Worm (Caenorhabditis elegans) whole organism, young adult: Measurements from ENCODE around the gene ssup-72.
"Not testable (repeated sequence)": the region's sequence is repeated elsewhere in the genome, so short reads cannot be mapped to it uniquely, and the experiment has no call there.

ENCODE experiments used
- C06A6.2 ChIP-seq: fragments of 200-800 bp; sonication (Bioruptor generic); conservative IDR thresholded peaks from 2 replicates; pipeline ENCODE4 v1.3.6; 2022; ENCODE audit warnings: missing genetic modification characterization, missing compliant biosample characterization
- D2030.7 ChIP-seq: fragments of 200-800 bp; sonication (Bioruptor generic); IDR thresholded peaks from 2 replicates; pipeline ENCODE4 v1.3.6; 2022; ENCODE audit warnings: missing genetic modification reagents, missing genetic modification characterization, missing compliant biosample characterization
- F22D6.2 ChIP-seq: sonication (generic microtip); optimal IDR thresholded peaks from 2 replicates; lab custom pipeline; 2016; ENCODE audit warnings: mild to moderate bottlenecking, missing genetic modification characterization, missing compliant biosample characterization
- F37B4.10 ChIP-seq: fragments of 200-800 bp; sonication (Bioruptor generic); IDR thresholded peaks from 2 replicates; pipeline ENCODE4 v1.3.6; 2022; ENCODE audit warnings: missing genetic modification characterization, missing compliant biosample characterization
- F52B5.7 ChIP-seq: sonication (generic microtip); optimal IDR thresholded peaks from 2 replicates; lab custom pipeline; 2016; ENCODE audit warnings: mild to moderate bottlenecking, missing genetic modification characterization, missing compliant biosample characterization
- F55B11.4 ChIP-seq: sonication (generic microtip); optimal IDR thresholded peaks from 2 replicates; lab custom pipeline; 2016; ENCODE audit warnings: missing compliant biosample characterization, missing genetic modification characterization, borderline replicate concordance; ENCODE audit not compliant: insufficient read depth
- T07F8.4 ChIP-seq: sonication (generic microtip); optimal IDR thresholded peaks from 2 replicates; lab custom pipeline; 2016; ENCODE audit warnings: mild to moderate bottlenecking, missing genetic modification characterization, moderate library complexity, missing compliant biosample characterization
- Y53G8AR.9 ChIP-seq: fragments of 200-800 bp; sonication (Bioruptor generic); conservative IDR thresholded peaks from 2 replicates; pipeline ENCODE4 v1.3.6; 2022; ENCODE audit warnings: missing genetic modification reagents, missing genetic modification characterization, missing compliant biosample characterization
- Y56A3A.18 ChIP-seq: fragments of 200-800 bp; sonication (Bioruptor generic); IDR thresholded peaks from 2 replicates; pipeline ENCODE4 v1.3.6; 2022; ENCODE audit warnings: missing genetic modification reagents, missing genetic modification characterization, missing compliant biosample characterization
- Y67H2A.10 ChIP-seq: fragments of 200-800 bp; sonication (Bioruptor generic); conservative IDR thresholded peaks from 2 replicates; pipeline ENCODE4 v1.3.6; 2022; ENCODE audit warnings: missing genetic modification reagents, missing genetic modification characterization, missing compliant biosample characterization
- akir-1 ChIP-seq: fragments of 200-800 bp; sonication (Bioruptor generic); optimal IDR thresholded peaks from 2 replicates; lab custom pipeline; 2018; ENCODE audit warnings: mild to moderate bottlenecking, missing genetic modification characterization, moderate library complexity, missing compliant biosample characterization
- attf-6 ChIP-seq: fragments of 200-800 bp; sonication (Bioruptor generic); IDR thresholded peaks from 2 replicates; pipeline ENCODE4 v1.3.6; 2022; ENCODE audit warnings: missing genetic modification reagents, missing genetic modification characterization, missing compliant biosample characterization
- bed-2 ChIP-seq: fragments of 200-800 bp; sonication (Bioruptor generic); IDR thresholded peaks from 2 replicates; pipeline ENCODE4 v1.3.6; 2022; ENCODE audit warnings: missing genetic modification reagents, missing genetic modification characterization, missing compliant biosample characterization
- cebp-1 ChIP-seq, 2 experiments: fragments of 200-800 bp in 1 of 2; sonication (Bioruptor generic) in 1 of 2; sonication (generic microtip) in 1 of 2; IDR thresholded peaks in 1 of 2; optimal IDR thresholded peaks in 1 of 2; 2 replicates each; pipeline versions ENCODE4 v1.3.6 to Lab custom; 2017 to 2022; ENCODE audit warnings: missing compliant biosample characterization in 2 of 2, missing genetic modification characterization in 2 of 2, mild to moderate bottlenecking in 1 of 2, missing genetic modification reagents in 1 of 2, moderate library complexity in 1 of 2
- ceh-27 ChIP-seq: fragments of 200-800 bp; sonication (Bioruptor generic); optimal IDR thresholded peaks from 2 replicates; lab custom pipeline; 2018; ENCODE audit warnings: mild to moderate bottlenecking, missing genetic modification characterization, moderate library complexity, missing compliant biosample characterization
- ceh-79 ChIP-seq: sonication (generic microtip); optimal IDR thresholded peaks from 2 replicates; lab custom pipeline; 2017; ENCODE audit warnings: mild to moderate bottlenecking, missing genetic modification characterization, missing compliant biosample characterization
- ceh-91 ChIP-seq: fragments of 200-800 bp; sonication (Bioruptor generic); IDR thresholded peaks from 2 replicates; pipeline ENCODE4 v1.3.6; 2022; ENCODE audit warnings: missing genetic modification reagents, missing genetic modification characterization, missing compliant biosample characterization
- efl-1 ChIP-seq: fragments of 150-350 bp; optimal IDR thresholded peaks from 2 replicates; lab custom pipeline; 2014; ENCODE audit warnings: missing biosample characterization, missing genetic modification reagents, missing genetic modification characterization
- egl-44 ChIP-seq: fragments of 200-800 bp; sonication (Bioruptor generic); IDR thresholded peaks from 2 replicates; pipeline ENCODE4 v1.3.6; 2022; ENCODE audit warnings: missing genetic modification reagents, missing genetic modification characterization, missing compliant biosample characterization
- ekl-4 ChIP-seq: fragments of 200-800 bp; sonication (Bioruptor generic); IDR thresholded peaks from 2 replicates; pipeline ENCODE4 v1.3.6; 2022; ENCODE audit warnings: missing genetic modification reagents, missing genetic modification characterization, missing compliant biosample characterization
- hmg-1.2 ChIP-seq: fragments of 200-800 bp; sonication (Bioruptor generic); IDR thresholded peaks from 2 replicates; pipeline ENCODE4 v1.3.6; 2022; ENCODE audit warnings: missing genetic modification reagents, missing genetic modification characterization, missing compliant biosample characterization
- hrde-1 ChIP-seq: sonication (generic microtip); optimal IDR thresholded peaks from 2 replicates; lab custom pipeline; 2016; ENCODE audit warnings: missing genetic modification characterization, mild to moderate bottlenecking, missing compliant biosample characterization, moderate library complexity, missing genotype, missing genetic modification reagents, borderline replicate concordance
- hsf-1 ChIP-seq: fragments of 200-800 bp; sonication (Bioruptor generic); IDR thresholded peaks from 2 replicates; pipeline ENCODE4 v1.3.6; 2022; ENCODE audit warnings: missing genetic modification reagents, missing genetic modification characterization, missing compliant biosample characterization
- lin-26 ChIP-seq: fragments of 200-800 bp; sonication (Bioruptor generic); IDR thresholded peaks from 2 replicates; pipeline ENCODE4 v1.3.6; 2022; ENCODE audit warnings: missing genetic modification reagents, missing genetic modification characterization, missing compliant biosample characterization
- lin-40 ChIP-seq: sonication (generic microtip); optimal IDR thresholded peaks from 2 replicates; lab custom pipeline; 2016; ENCODE audit warnings: missing genetic modification characterization, mild to moderate bottlenecking, missing compliant biosample characterization, missing genotype, missing genetic modification reagents
- madf-6 ChIP-seq: fragments of 200-800 bp; sonication (Bioruptor generic); IDR thresholded peaks from 2 replicates; pipeline ENCODE4 v1.3.6; 2022; ENCODE audit warnings: missing genetic modification reagents, missing genetic modification characterization, missing compliant biosample characterization
- mes-4 ChIP-seq: sonication (generic microtip); optimal IDR thresholded peaks from 2 replicates; lab custom pipeline; 2016; ENCODE audit warnings: missing genotype, missing genetic modification characterization, missing compliant biosample characterization
- nhr-27 ChIP-seq: fragments of 200-800 bp; sonication (Bioruptor generic); optimal IDR thresholded peaks from 2 replicates; lab custom pipeline; 2018; ENCODE audit warnings: mild to moderate bottlenecking, missing genetic modification characterization, moderate library complexity, missing compliant biosample characterization
- nhr-80 ChIP-seq: sonication (generic microtip); optimal IDR thresholded peaks from 2 replicates; lab custom pipeline; 2016; ENCODE audit warnings: missing genetic modification characterization, missing compliant biosample characterization
- pbrm-1 ChIP-seq: fragments of 200-800 bp; sonication (Bioruptor generic); IDR thresholded peaks from 2 replicates; pipeline ENCODE4 v1.3.6; 2022; ENCODE audit warnings: missing genetic modification reagents, missing genetic modification characterization, missing compliant biosample characterization
- rpc-1 ChIP-seq, 2 experiments: fragments of 150-350 bp in 1 of 2; sonication (generic microtip) in 1 of 2; optimal IDR thresholded peaks; 2 replicates each; lab custom pipeline; 2014 to 2018; ENCODE audit warnings: missing biosample characterization in 1 of 2, missing genetic modification characterization in 1 of 2, missing genetic modification reagents in 1 of 2, missing genotype in 1 of 2
- sea-2 ChIP-seq: fragments of 200-800 bp; sonication (Bioruptor generic); IDR thresholded peaks from 2 replicates; pipeline ENCODE4 v1.3.6; 2022; ENCODE audit warnings: missing genetic modification characterization, missing compliant biosample characterization
- snpc-1.3 ChIP-seq: sonication (generic microtip); optimal IDR thresholded peaks from 2 replicates; lab custom pipeline; 2017; ENCODE audit warnings: missing genetic modification characterization, mild to moderate bottlenecking, missing compliant biosample characterization, antibody characterized with exemption, moderate library complexity, missing genotype, missing genetic modification reagents; ENCODE audit not compliant: insufficient read depth
- snpc-3.4 ChIP-seq: sonication (generic microtip); optimal IDR thresholded peaks from 2 replicates; lab custom pipeline; 2017; ENCODE audit warnings: missing genetic modification characterization, mild to moderate bottlenecking, missing compliant biosample characterization, antibody characterized with exemption, moderate library complexity, missing genotype, missing genetic modification reagents
- somi-1 ChIP-seq: fragments of 200-800 bp; sonication (Bioruptor generic); optimal IDR thresholded peaks from 2 replicates; lab custom pipeline; 2018; ENCODE audit warnings: mild to moderate bottlenecking, missing genetic modification characterization, missing compliant biosample characterization
- sptf-2 ChIP-seq: fragments of 200-800 bp; sonication (Bioruptor generic); optimal IDR thresholded peaks from 2 replicates; lab custom pipeline; 2018; ENCODE audit warnings: mild to moderate bottlenecking, missing genetic modification characterization, missing compliant biosample characterization
- tbx-9 ChIP-seq: sonication (generic microtip); optimal IDR thresholded peaks from 2 replicates; lab custom pipeline; 2016; ENCODE audit warnings: borderline replicate concordance, missing genetic modification characterization, inconsistent platforms, missing compliant biosample characterization
- ztf-18 ChIP-seq: sonication (generic microtip); optimal IDR thresholded peaks from 2 replicates; lab custom pipeline; 2016; ENCODE audit warnings: missing genotype, mild to moderate bottlenecking, missing genetic modification characterization, missing compliant biosample characterization
- ztf-26 ChIP-seq: sonication (generic microtip); optimal IDR thresholded peaks from 2 replicates; lab custom pipeline; 2017; ENCODE audit warnings: missing genetic modification characterization, missing compliant biosample characterization

The ssup-72 gene

DNA sequence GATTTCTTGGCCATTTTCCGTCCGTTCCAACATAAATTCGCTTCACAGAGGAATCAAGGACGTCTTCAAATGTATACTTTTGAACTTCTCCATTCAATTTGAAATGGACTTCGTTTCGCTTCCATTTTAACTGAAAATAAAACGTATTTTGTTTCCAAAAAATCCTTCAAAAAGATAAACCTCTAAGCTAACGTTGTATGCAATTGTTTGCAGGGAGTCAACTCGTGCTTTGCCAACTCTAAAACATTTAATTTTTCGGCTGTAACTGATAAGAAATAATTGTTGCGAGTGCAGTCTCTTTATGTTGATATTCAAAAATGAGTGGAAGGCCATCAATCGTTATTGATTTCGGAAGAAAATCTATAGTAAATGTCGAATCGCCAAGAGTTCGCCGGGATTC is 8.4 kb upstream of the ssup-72 start, which contains the start of gene F41G3.18:
F41G3.18 (plus strand) TSS at position 301 of the 400 bp plus-strand sequence.
- TF ChIP-seq nhr-80 (peak; percentile 51), ztf-26 (no peak)
- TF ChIP-seq, all 124 proteins: peak for 1

- TF ChIP-seq madf-6 (no peak), F37B4.10 (GFP tag; lab: Robert Waterston, UW) (no peak), Y67H2A.10 (GFP tag; lab: Robert Waterston, UW) (no peak), hmg-1.2 (GFP tag; lab: Robert Waterston, UW) (no peak), tbx-9 (tag; lab: Kevin White, UChicago) (no peak), lin-40 (tag; lab: Kevin White, UChicago) (no peak), hrde-1 (tag; lab: Kevin White, UChicago) (no peak), lin-26 (GFP tag; lab: Robert Waterston, UW) (no peak), somi-1 (GFP tag; lab: Kevin White, UChicago) (no peak), nhr-27 (tag; lab: Kevin White, UChicago) (no peak), sptf-2 (GFP tag; lab: Kevin White, UChicago) (no peak)
These were observed 6.4 kb upstream of the ssup-72 start for ce11 chrII:6770030-6770429.

ce11 chrII:6772482-6772881 is 3.9 kb upstream of the ssup-72 start:
- peak; percentile 50 for TF ChIP-seq ceh-27 (GFP tag; lab: Kevin White, UChicago)
- no peak for TF ChIP-seq rpc-1 (optimal IDR thresholded peaks at IDR 0.05; lab: Kevin White, UChicago)
- no peak for TF ChIP-seq rpc-1 (tag; optimal IDR thresholded peaks at IDR 0.05; lab: Kevin White, UChicago)
- TF ChIP-seq egl-44 (GFP tag; lab: Robert Waterston, UW), result no peak

DNA sequence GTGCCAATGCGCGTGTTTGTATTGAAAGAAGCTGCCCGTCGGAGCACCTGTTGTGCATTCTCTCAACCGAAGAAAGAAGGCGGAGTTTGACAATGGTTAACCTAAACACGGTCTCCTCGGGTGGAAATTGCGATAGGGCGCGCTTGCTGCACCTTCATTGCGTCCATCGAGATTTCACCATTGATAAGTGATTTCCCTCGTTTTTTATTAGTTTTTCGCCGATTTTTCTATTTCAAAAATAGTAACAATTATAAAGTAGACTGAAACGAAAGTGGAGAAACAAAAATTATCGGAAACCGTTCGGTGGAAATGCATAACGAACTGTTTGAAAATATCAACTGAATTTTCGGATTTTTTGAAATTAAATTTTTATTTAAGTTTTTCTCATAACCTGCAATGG is 1.3 kb upstream of the ssup-72 start, which contains the start of gene agr-1:
agr-1 (minus strand) TSS at position 101 of the 400 bp plus-strand sequence.
- TF ChIP-seq nhr-80; ztf-18 (tag; lab: Kevin White, UChicago); snpc-1.3: not testable (repeated sequence)
- TF ChIP-seq, all 124 proteins: peak for 0; not testable (repeated sequence) for 124

ce11 chrII:6779104-6779503 is 2.7 kb downstream of the ssup-72 start, which contains the start of gene T13C2.7:
Gene T13C2.7 (plus strand): TSS chrII:6779404.
- no peak for TF ChIP-seq mes-4 (tag; lab: Kevin White, UChicago)
- no peak for TF ChIP-seq pbrm-1 (GFP tag; lab: Robert Waterston, UW)
- no peak for TF ChIP-seq attf-6 (GFP tag; lab: Robert Waterston, UW)
- no peak for TF ChIP-seq snpc-3.4 (tag; lab: Kevin White, UChicago)
- TF ChIP-seq bed-2 (GFP tag; lab: Robert Waterston, UW), result no peak
- TF ChIP-seq efl-1, result no peak
- no peak for TF ChIP-seq T07F8.4

ce11 chrII:6781231-6781630 is 4.8 kb downstream of the ssup-72 start:
- TF ChIP-seq F55B11.4 (tag; lab: Kevin White, UChicago), result no peak
- TF ChIP-seq C06A6.2 (GFP tag; lab: Robert Waterston, UW), result no peak
- no peak for TF ChIP-seq ceh-79 (tag; lab: Kevin White, UChicago)
- no peak for TF ChIP-seq lin-40 (tag; lab: Kevin White, UChicago)
- no peak for TF ChIP-seq Y53G8AR.9 (GFP tag; lab: Robert Waterston, UW)
- no peak for TF ChIP-seq F52B5.7 (tag; lab: Kevin White, UChicago)
- no peak for TF ChIP-seq D2030.7 (GFP tag; lab: Robert Waterston, UW)
- peak; percentile 48; the same call in 1 of the 2 replicates for TF ChIP-seq hsf-1 (GFP tag; lab: Robert Waterston, UW)
- peak; percentile 44 for TF ChIP-seq nhr-80
- TF ChIP-seq akir-1 (GFP tag; lab: Kevin White, UChicago), result no peak
- TF ChIP-seq cebp-1 (GFP tag; IDR thresholded peaks at IDR 0.05; lab: Robert Waterston, UW), result no peak
- TF ChIP-seq cebp-1 (tag; optimal IDR thresholded peaks at IDR 0.05; lab: Kevin White, UChicago), result peak; percentile 9
- TF ChIP-seq F22D6.2 (tag; lab: Kevin White, UChicago), result no peak
- TF ChIP-seq ceh-91 (GFP tag; lab: Robert Waterston, UW), result no peak
- no peak for TF ChIP-seq ekl-4 (GFP tag; lab: Robert Waterston, UW)
- no peak for TF ChIP-seq sea-2
- no peak for TF ChIP-seq Y56A3A.18 (GFP tag; lab: Robert Waterston, UW)
